Worm (Caenorhabditis elegans) whole organism, young adult: Measurements from ENCODE around the gene D2096.11.

Experiments
- B0035.1 ChIP-seq: sonication (generic microtip); optimal IDR thresholded peaks from 2 replicates; lab custom pipeline; 2016; ENCODE audit warnings: missing genetic modification characterization, mild to moderate bottlenecking, missing compliant biosample characterization, missing genotype, missing genetic modification reagents
- B0261.1 ChIP-seq: sonication (generic microtip); optimal IDR thresholded peaks from 2 replicates; lab custom pipeline; 2016; ENCODE audit warnings: mild to moderate bottlenecking, missing genetic modification characterization, moderate library complexity, missing compliant biosample characterization
- B0336.3 ChIP-seq: fragments of 200-800 bp; sonication (Bioruptor generic); IDR thresholded peaks from 2 replicates; pipeline ENCODE4 v1.3.6; 2022; ENCODE audit warnings: missing genetic modification characterization, missing compliant biosample characterization
- F10E7.11 ChIP-seq: sonication (generic microtip); optimal IDR thresholded peaks from 2 replicates; lab custom pipeline; 2017; ENCODE audit warnings: mild to moderate bottlenecking, missing genetic modification characterization, moderate library complexity, missing compliant biosample characterization
- F39B2.1 ChIP-seq: fragments of 200-800 bp; sonication (Bioruptor generic); IDR thresholded peaks from 2 replicates; pipeline ENCODE4 v1.3.6; 2022; ENCODE audit warnings: missing genetic modification reagents, missing genetic modification characterization, missing compliant biosample characterization
- F49E8.2 ChIP-seq: sonication (generic microtip); optimal IDR thresholded peaks from 3 replicates; lab custom pipeline; 2017; ENCODE audit warnings: missing genetic modification characterization, mild to moderate bottlenecking, missing compliant biosample characterization, antibody characterized with exemption, moderate library complexity; ENCODE audit not compliant: insufficient read depth
- K12H6.12 ChIP-seq: fragments of 200-800 bp; sonication (Bioruptor generic); optimal IDR thresholded peaks from 2 replicates; lab custom pipeline; 2018; ENCODE audit warnings: mild to moderate bottlenecking, missing genetic modification characterization, missing compliant biosample characterization
- T26A5.8 ChIP-seq: sonication (generic microtip); optimal IDR thresholded peaks from 2 replicates; lab custom pipeline; 2016; ENCODE audit warnings: missing genetic modification characterization, missing compliant biosample characterization
- Y95B8A.8 ChIP-seq: fragments of 200-800 bp; sonication (Bioruptor generic); IDR thresholded peaks from 2 replicates; pipeline ENCODE4 v1.3.6; 2022; ENCODE audit warnings: missing genetic modification reagents, missing genetic modification characterization, missing compliant biosample characterization
- ama-1 ChIP-seq, 3 experiments: fragments of 150-350 bp in 1 of 3; sonication (generic microtip) in 2 of 3; optimal IDR thresholded peaks; 2 replicates each; lab custom pipeline; 2014 to 2018; ENCODE audit warnings: missing biosample characterization in 2 of 3, missing genetic modification characterization in 2 of 3, missing genetic modification reagents in 2 of 3
- aptf-3 ChIP-seq: fragments of 200-800 bp; sonication (Bioruptor generic); IDR thresholded peaks from 2 replicates; pipeline ENCODE4 v1.3.6; 2022; ENCODE audit warnings: missing genetic modification characterization, missing compliant biosample characterization
- athp-1 ChIP-seq: sonication (generic microtip); optimal IDR thresholded peaks from 2 replicates; lab custom pipeline; 2017; ENCODE audit warnings: mild to moderate bottlenecking, missing genetic modification characterization, missing compliant biosample characterization
- attf-3 ChIP-seq: fragments of 200-800 bp; sonication (Bioruptor generic); conservative IDR thresholded peaks from 2 replicates; pipeline ENCODE4 v1.3.6; 2022; ENCODE audit warnings: missing genetic modification reagents, missing genetic modification characterization, missing compliant biosample characterization
- attf-6 ChIP-seq: fragments of 200-800 bp; sonication (Bioruptor generic); IDR thresholded peaks from 2 replicates; pipeline ENCODE4 v1.3.6; 2022; ENCODE audit warnings: missing genetic modification reagents, missing genetic modification characterization, missing compliant biosample characterization
- cebp-1 ChIP-seq, 2 experiments: fragments of 200-800 bp in 1 of 2; sonication (Bioruptor generic) in 1 of 2; sonication (generic microtip) in 1 of 2; IDR thresholded peaks in 1 of 2; optimal IDR thresholded peaks in 1 of 2; 2 replicates each; pipeline versions ENCODE4 v1.3.6 to Lab custom; 2017 to 2022; ENCODE audit warnings: missing compliant biosample characterization in 2 of 2, missing genetic modification characterization in 2 of 2, mild to moderate bottlenecking in 1 of 2, missing genetic modification reagents in 1 of 2, moderate library complexity in 1 of 2
- ceh-100 ChIP-seq: fragments of 200-800 bp; sonication (Bioruptor generic); IDR thresholded peaks from 2 replicates; pipeline ENCODE4 v1.3.6; 2022; ENCODE audit warnings: missing genetic modification reagents, missing genetic modification characterization, missing compliant biosample characterization
- ceh-27 ChIP-seq: fragments of 200-800 bp; sonication (Bioruptor generic); optimal IDR thresholded peaks from 2 replicates; lab custom pipeline; 2018; ENCODE audit warnings: mild to moderate bottlenecking, missing genetic modification characterization, moderate library complexity, missing compliant biosample characterization
- ceh-91 ChIP-seq: fragments of 200-800 bp; sonication (Bioruptor generic); IDR thresholded peaks from 2 replicates; pipeline ENCODE4 v1.3.6; 2022; ENCODE audit warnings: missing genetic modification reagents, missing genetic modification characterization, missing compliant biosample characterization
- chd-7 ChIP-seq: sonication (generic microtip); optimal IDR thresholded peaks from 2 replicates; lab custom pipeline; 2016; ENCODE audit warnings: mild to moderate bottlenecking, missing genetic modification characterization, moderate library complexity, missing compliant biosample characterization
- dpff-1 ChIP-seq: sonication (generic microtip); optimal IDR thresholded peaks from 2 replicates; lab custom pipeline; 2017; ENCODE audit warnings: mild to moderate bottlenecking, missing genetic modification characterization, missing compliant biosample characterization
- dpl-1 ChIP-seq: fragments of 150-350 bp; optimal IDR thresholded peaks from 2 replicates; lab custom pipeline; 2014; ENCODE audit warnings: missing biosample characterization, missing genetic modification reagents, missing genetic modification characterization
- ekl-4 ChIP-seq: fragments of 200-800 bp; sonication (Bioruptor generic); IDR thresholded peaks from 2 replicates; pipeline ENCODE4 v1.3.6; 2022; ENCODE audit warnings: missing genetic modification reagents, missing genetic modification characterization, missing compliant biosample characterization
- fkh-3 ChIP-seq: sonication (generic microtip); optimal IDR thresholded peaks from 2 replicates; lab custom pipeline; 2016; ENCODE audit warnings: mild to moderate bottlenecking, missing genetic modification characterization, missing compliant biosample characterization
- him-1 ChIP-seq: sonication (generic microtip); optimal IDR thresholded peaks from 2 replicates; lab custom pipeline; 2016; ENCODE audit warnings: missing genotype, missing genetic modification reagents, missing genetic modification characterization, missing compliant biosample characterization
- hlh-26 ChIP-seq: fragments of 200-800 bp; sonication (Bioruptor generic); conservative IDR thresholded peaks from 2 replicates; pipeline ENCODE4 v1.3.6; 2022; ENCODE audit warnings: missing genetic modification reagents, missing genetic modification characterization, missing compliant biosample characterization
- hmg-1.2 ChIP-seq: fragments of 200-800 bp; sonication (Bioruptor generic); IDR thresholded peaks from 2 replicates; pipeline ENCODE4 v1.3.6; 2022; ENCODE audit warnings: missing genetic modification reagents, missing genetic modification characterization, missing compliant biosample characterization
- let-607 ChIP-seq, 2 experiments: fragments of 200-800 bp in 1 of 2; sonication (Bioruptor generic) in 1 of 2; sonication (generic microtip) in 1 of 2; optimal IDR thresholded peaks; 2 replicates each; lab custom pipeline; 2016 to 2018; ENCODE audit warnings: mild to moderate bottlenecking in 2 of 2, missing compliant biosample characterization in 2 of 2, missing genetic modification characterization in 2 of 2, moderate library complexity in 2 of 2, missing genotype in 1 of 2
- lin-40 ChIP-seq: sonication (generic microtip); optimal IDR thresholded peaks from 2 replicates; lab custom pipeline; 2016; ENCODE audit warnings: missing genetic modification characterization, mild to moderate bottlenecking, missing compliant biosample characterization, missing genotype, missing genetic modification reagents
- lir-1 ChIP-seq: fragments of 200-800 bp; sonication (Bioruptor generic); conservative IDR thresholded peaks from 2 replicates; pipeline ENCODE4 v1.3.6; 2022; ENCODE audit warnings: missing genetic modification reagents, missing genetic modification characterization, missing compliant biosample characterization
- lsy-27 ChIP-seq: sonication (generic microtip); optimal IDR thresholded peaks from 2 replicates; lab custom pipeline; 2017; ENCODE audit warnings: missing genetic modification characterization, mild to moderate bottlenecking, missing compliant biosample characterization, antibody characterized with exemption, missing genotype, borderline replicate concordance; ENCODE audit not compliant: insufficient read depth
- madf-10 ChIP-seq: sonication (generic microtip); optimal IDR thresholded peaks from 2 replicates; lab custom pipeline; 2016; ENCODE audit warnings: mild to moderate bottlenecking, missing genetic modification characterization, missing compliant biosample characterization
- madf-6 ChIP-seq: fragments of 200-800 bp; sonication (Bioruptor generic); IDR thresholded peaks from 2 replicates; pipeline ENCODE4 v1.3.6; 2022; ENCODE audit warnings: missing genetic modification reagents, missing genetic modification characterization, missing compliant biosample characterization
- madf-8 ChIP-seq: fragments of 200-800 bp; sonication (Bioruptor generic); conservative IDR thresholded peaks from 2 replicates; pipeline ENCODE4 v1.3.6; 2022; ENCODE audit warnings: missing genetic modification reagents, missing genetic modification characterization, missing compliant biosample characterization
- mel-28 ChIP-seq: sonication (generic microtip); optimal IDR thresholded peaks from 2 replicates; lab custom pipeline; 2016; ENCODE audit warnings: borderline replicate concordance, mild to moderate bottlenecking, missing genetic modification characterization, missing compliant biosample characterization
- nfya-2 ChIP-seq: fragments of 200-800 bp; sonication (Bioruptor generic); IDR thresholded peaks from 2 replicates; pipeline ENCODE4 v1.3.6; 2022; ENCODE audit warnings: missing genetic modification reagents, missing genetic modification characterization, missing compliant biosample characterization
- pbrm-1 ChIP-seq: fragments of 200-800 bp; sonication (Bioruptor generic); IDR thresholded peaks from 2 replicates; pipeline ENCODE4 v1.3.6; 2022; ENCODE audit warnings: missing genetic modification reagents, missing genetic modification characterization, missing compliant biosample characterization
- pha-4 ChIP-seq: fragments of 150-350 bp; sonication (generic microtip); optimal IDR thresholded peaks from 2 replicates; lab custom pipeline; 2014; ENCODE audit warnings: missing biosample characterization, missing genetic modification reagents, missing genetic modification characterization
- rec-8 ChIP-seq, 2 experiments: sonication (generic microtip); optimal IDR thresholded peaks; 2 replicates each; lab custom pipeline; 2016; ENCODE audit warnings: mild to moderate bottlenecking in 2 of 2, missing genetic modification characterization in 2 of 2, missing genetic modification reagents in 2 of 2, missing genotype in 2 of 2, missing biosample characterization in 1 of 2, missing compliant biosample characterization in 1 of 2, moderate library complexity in 1 of 2
- sdz-38 ChIP-seq: sonication (generic microtip); optimal IDR thresholded peaks from 2 replicates; lab custom pipeline; 2016; ENCODE audit warnings: missing genotype, missing genetic modification characterization, missing compliant biosample characterization
- snpc-1.3 ChIP-seq: sonication (generic microtip); optimal IDR thresholded peaks from 2 replicates; lab custom pipeline; 2017; ENCODE audit warnings: missing genetic modification characterization, mild to moderate bottlenecking, missing compliant biosample characterization, antibody characterized with exemption, moderate library complexity, missing genotype, missing genetic modification reagents; ENCODE audit not compliant: insufficient read depth
- snpc-4 ChIP-seq, 5 experiments: fragments of 150-350 bp in 1 of 5; sonication (generic microtip) in 4 of 5; optimal IDR thresholded peaks; 2 replicates each; lab custom pipeline; 2014 to 2018; ENCODE audit warnings: missing genetic modification characterization in 5 of 5, missing biosample characterization in 3 of 5, antibody characterized with exemption in 2 of 5, mild to moderate bottlenecking in 2 of 5, missing compliant biosample characterization in 2 of 5, missing genotype in 2 of 5, moderate library complexity in 2 of 5, missing genetic modification reagents in 1 of 5
- sptf-2 ChIP-seq: fragments of 200-800 bp; sonication (Bioruptor generic); optimal IDR thresholded peaks from 2 replicates; lab custom pipeline; 2018; ENCODE audit warnings: mild to moderate bottlenecking, missing genetic modification characterization, missing compliant biosample characterization
- zfh-2 ChIP-seq: fragments of 200-800 bp; sonication (Bioruptor generic); conservative IDR thresholded peaks from 2 replicates; pipeline ENCODE4 v1.3.6; 2022; ENCODE audit warnings: missing genetic modification reagents, missing genetic modification characterization, missing compliant biosample characterization
- ztf-22 ChIP-seq: fragments of 200-800 bp; sonication (Bioruptor generic); optimal IDR thresholded peaks from 2 replicates; lab custom pipeline; 2018; ENCODE audit warnings: mild to moderate bottlenecking, missing genetic modification characterization, moderate library complexity, missing compliant biosample characterization
- ztf-26 ChIP-seq: sonication (generic microtip); optimal IDR thresholded peaks from 2 replicates; lab custom pipeline; 2017; ENCODE audit warnings: missing genetic modification characterization, missing compliant biosample characterization
- ztf-6 ChIP-seq: fragments of 200-800 bp; sonication (Bioruptor generic); IDR thresholded peaks from 2 replicates; pipeline ENCODE4 v1.3.6; 2022; ENCODE audit warnings: missing genetic modification reagents, missing genetic modification characterization, missing compliant biosample characterization

The D2096.11 gene

DNA sequence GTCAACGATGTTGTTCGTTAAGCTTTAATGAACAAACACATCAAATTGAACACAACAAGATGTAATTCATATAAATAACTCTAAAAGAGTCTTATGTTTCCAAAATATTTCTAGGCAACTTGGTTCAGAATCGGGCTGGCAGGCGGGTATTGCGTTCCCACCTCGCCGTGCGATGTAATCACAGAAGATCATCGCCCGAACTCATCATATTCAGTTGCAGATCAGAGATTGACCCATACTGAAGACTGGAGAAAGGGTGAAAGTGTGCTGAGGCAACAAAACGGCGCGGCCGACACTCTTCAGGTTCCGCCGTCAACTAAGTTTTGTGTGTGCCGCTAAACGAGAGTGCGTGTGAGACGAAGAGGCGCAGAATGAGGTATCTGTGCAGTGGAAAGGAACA, 34.5 kb upstream of the D2096.11 start (continued):
- TF ChIP-seq attf-6 (GFP tag; lab: Robert Waterston, UW) (peak; percentile 91), snpc-1.3 (tag; lab: Kevin White, UChicago) (peak; percentile 95), lir-1 (peak; percentile 53; the same call in 1 of the 2 replicates), chd-7 (tag; lab: Kevin White, UChicago) (peak; percentile 73), mel-28 (tag; lab: Kevin White, UChicago) (no peak), madf-10 (tag; lab: Kevin White, UChicago) (peak; percentile 75), sdz-38 (tag; lab: Kevin White, UChicago) (no peak), ztf-6 (no peak), ztf-26 (tag; lab: Kevin White, UChicago) (peak; percentile 77), attf-3 (peak; percentile 65), hlh-26 (GFP tag; lab: Robert Waterston, UW) (no peak), ztf-22 (peak; percentile 60), F39B2.1 (GFP tag; lab: Robert Waterston, UW) (peak; percentile 74), F49E8.2 (tag; lab: Kevin White, UChicago) (peak; percentile 92), fkh-3 (peak; percentile 59), pha-4 (no peak), ceh-100 (GFP tag; lab: Robert Waterston, UW) (peak; percentile 76), madf-6 (GFP tag; lab: Robert Waterston, UW) (peak; percentile 91), nfya-2 (GFP tag; lab: Robert Waterston, UW) (no peak), let-607 (tag; optimal IDR thresholded peaks at IDR 0.05; lab: Kevin White, UChicago) (peak; percentile 33 to 72), him-1 (tag; lab: Kevin White, UChicago) (peak; percentile 94), B0261.1 (tag; lab: Kevin White, UChicago) (peak; percentile 41), hmg-1.2 (GFP tag; lab: Robert Waterston, UW) (peak; percentile 100), ama-1 (optimal IDR thresholded peaks at IDR 0.05; lab: Kevin White, UChicago) (peak; percentile 72), ama-1 (GFP tag; optimal IDR thresholded peaks at IDR 0.05; lab: Kevin White, UChicago) (no peak), zfh-2 (GFP tag; lab: Robert Waterston, UW) (no peak), F10E7.11 (peak; percentile 59), lin-40 (tag; lab: Kevin White, UChicago) (peak; percentile 85), K12H6.12 (tag; lab: Kevin White, UChicago) (peak; percentile 66), dpff-1 (tag; lab: Kevin White, UChicago) (no peak), Y95B8A.8 (peak; percentile 70; the same call in 1 of the 2 replicates), ceh-91 (GFP tag; lab: Robert Waterston, UW) (peak; percentile 69), lsy-27 (tag; lab: Kevin White, UChicago) (no peak), cebp-1 (GFP tag; IDR thresholded peaks at IDR 0.05; lab: Robert Waterston, UW) (no peak), cebp-1 (tag; optimal IDR thresholded peaks at IDR 0.05; lab: Kevin White, UChicago) (no peak), snpc-4 (GFP tag; optimal IDR thresholded peaks at IDR 0.05; lab: Kevin White, UChicago) (peak; percentile 99), snpc-4 (tag; optimal IDR thresholded peaks at IDR 0.05; lab: Kevin White, UChicago) (peak; percentile 99 to 100 (median 99)), B0035.1 (tag; lab: Kevin White, UChicago) (peak; percentile 34), ceh-27 (GFP tag; lab: Kevin White, UChicago) (no peak), B0336.3 (GFP tag; lab: Robert Waterston, UW) (peak; percentile 98), athp-1 (peak; percentile 58), ekl-4 (peak; percentile 95), sptf-2 (no peak), madf-8 (GFP tag; lab: Robert Waterston, UW) (peak; percentile 60), T26A5.8 (tag; lab: Kevin White, UChicago) (no peak), pbrm-1 (GFP tag; lab: Robert Waterston, UW) (peak; percentile 99), dpl-1 (GFP tag; lab: Kevin White, UChicago) (no peak), rec-8 (tag; optimal IDR thresholded peaks at IDR 0.05; lab: Kevin White, UChicago) (peak in 1 of 2 experiments; percentile 20), aptf-3 (GFP tag; lab: Robert Waterston, UW) (no peak)
